Worm (Caenorhabditis elegans): ENCODE measurements around the gene C05D12.1.

DNA sequence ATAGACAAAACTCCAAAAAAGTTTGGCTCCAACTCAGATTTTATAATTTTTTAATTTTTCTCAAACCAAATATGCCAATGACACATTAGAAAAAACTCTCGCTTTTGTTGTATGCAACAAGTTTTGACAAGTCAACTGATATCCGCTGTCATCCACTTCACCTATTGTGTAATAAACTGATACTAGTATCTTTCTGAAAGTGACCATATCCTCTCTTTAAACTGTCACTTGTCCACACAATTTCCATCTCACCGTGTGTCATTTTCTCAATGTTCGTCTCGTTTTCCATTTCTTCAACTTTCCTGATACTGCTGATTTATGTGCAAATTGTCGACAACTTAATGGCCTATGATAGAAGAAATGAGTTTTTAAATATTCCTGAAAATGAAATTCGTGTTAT lies 32.5 kb downstream of the C05D12.1 start, which contains the start of the genes C33B4.5 and C33B4.4:
- TF ChIP-seq R02D3.7 (tag; optimal IDR thresholded peaks at IDR 0.05) (no peak), ceh-82 (tag; optimal IDR thresholded peaks at IDR 0.05) (no peak), snpc-4 (tag; optimal IDR thresholded peaks at IDR 0.05) (no peak), lin-39 (tag; optimal IDR thresholded peaks at IDR 0.05) (no peak), ama-1 (optimal IDR thresholded peaks at IDR 0.05) (no peak), nhr-11 (tag; optimal IDR thresholded peaks at IDR 0.05) (no peak), lsy-2 (tag; optimal IDR thresholded peaks at IDR 0.05) (no peak), zag-1 (tag; optimal IDR thresholded peaks at IDR 0.05) (no peak)

Data from whole organism, L2 larva.